Worm (Caenorhabditis elegans) whole organism, L4/young adult: Measurements from ENCODE around the gene nspc-14.

Experiments
- W03F9.2 ChIP-seq: fragments of 150-350 bp; optimal IDR thresholded peaks from 2 replicates; lab custom pipeline; 2014; ENCODE audit warnings: missing biosample characterization, missing genetic modification characterization
- dao-5 ChIP-seq: sonication (generic microtip); optimal IDR thresholded peaks from 2 replicates; lab custom pipeline; 2016; ENCODE audit warnings: missing genotype, missing genetic modification characterization, moderate library complexity, missing compliant biosample characterization
- him-1 ChIP-seq: sonication (generic microtip); optimal IDR thresholded peaks from 2 replicates; lab custom pipeline; 2016; ENCODE audit warnings: missing genotype, missing genetic modification reagents, missing genetic modification characterization, missing compliant biosample characterization

ce11 chrX:12337846-12338490 is 20.9 kb downstream of the nspc-14 start, which contains the start of gene srd-44:
- no peak for TF ChIP-seq W03F9.2 (tag; lab: Kevin White, UChicago)
- no peak for TF ChIP-seq him-1
- TF ChIP-seq dao-5 (tag; lab: Kevin White, UChicago) = no peak
